Worm (Caenorhabditis elegans) whole organism, midembryonic: ENCODE measurements around the gene aqp-3.

Experiments
- T22C8.4 ChIP-seq: fragments of 200-800 bp; sonication (Bioruptor generic); IDR thresholded peaks from 2 replicates; pipeline ENCODE4 v1.3.6; 2022; ENCODE audit warnings: missing genetic modification characterization, missing compliant biosample characterization
- cog-1 ChIP-seq: sonication (generic microtip); optimal IDR thresholded peaks from 2 replicates; lab custom pipeline; 2016; ENCODE audit warnings: missing genetic modification characterization, missing compliant biosample characterization
- flt-1 ChIP-seq: fragments of 200-800 bp; sonication (Bioruptor generic); IDR thresholded peaks from 2 replicates; pipeline ENCODE4 v1.3.6; 2022; ENCODE audit warnings: missing genetic modification characterization, missing compliant biosample characterization
- klf-2 ChIP-seq: fragments of 200-800 bp; sonication (Bioruptor generic); conservative IDR thresholded peaks from 2 replicates; pipeline ENCODE4 v1.3.6; 2022; ENCODE audit warnings: missing genetic modification reagents, missing genetic modification characterization, missing compliant biosample characterization
- med-1 ChIP-seq: sonication (generic microtip); optimal IDR thresholded peaks from 2 replicates; lab custom pipeline; 2017; ENCODE audit warnings: missing genetic modification characterization, mild to moderate bottlenecking, missing compliant biosample characterization, antibody characterized with exemption, missing genetic modification reagents; ENCODE audit not compliant: insufficient read depth
- ref-1 ChIP-seq: fragments of 200-800 bp; sonication (Bioruptor generic); conservative IDR thresholded peaks from 2 replicates; pipeline ENCODE4 v1.3.6; 2022; ENCODE audit warnings: missing genetic modification reagents, missing genetic modification characterization, missing compliant biosample characterization
- tab-1 ChIP-seq: fragments of 200-800 bp; sonication (Bioruptor generic); IDR thresholded peaks from 2 replicates; pipeline ENCODE4 v1.3.6; 2022; ENCODE audit warnings: missing genetic modification characterization, missing compliant biosample characterization
- ztf-23 ChIP-seq: fragments of 200-800 bp; sonication (Bioruptor generic); IDR thresholded peaks from 2 replicates; pipeline ENCODE4 v1.3.6; 2022; ENCODE audit warnings: missing genetic modification reagents, missing genetic modification characterization, missing compliant biosample characterization
- ztf-29 ChIP-seq: fragments of 200-800 bp; sonication (Bioruptor generic); IDR thresholded peaks from 2 replicates; pipeline ENCODE4 v1.3.6; 2022; ENCODE audit warnings: missing genetic modification reagents, missing genetic modification characterization, missing compliant biosample characterization

Gene aqp-3

ce11 chrIV:10966359-10966758 lies at the start of gene aqp-3, which contains the start of gene Y69E1A.8:
Gene aqp-3, minus strand, starts transcription at chrIV:10966459.
Gene Y69E1A.8, plus strand, starts transcription at chrIV:10966604.
- TF ChIP-seq med-1 (GFP tag; lab: Kevin White, UChicago) (no peak), ztf-23 (GFP tag; lab: Robert Waterston, UW) (no peak)

ce11 chrIV:11015881-11016280 lies 49.6 kb upstream of the aqp-3 start, which contains the start of gene F13H10.3:
Gene F13H10.3, minus strand, starts transcription at chrIV:11015953.
- no peak for TF ChIP-seq ref-1 (GFP tag; lab: Robert Waterston, UW)

ce11 chrIV:11011920-11012319 lies 45.7 kb upstream of the aqp-3 start, which contains the start of gene ndx-9:
Gene ndx-9, minus strand, starts transcription at chrIV:11012020.
- TF ChIP-seq cog-1 (tag; lab: Kevin White, UChicago) (no peak), med-1 (GFP tag; lab: Kevin White, UChicago) (no peak)

- TF ChIP-seq flt-1 (GFP tag; lab: Robert Waterston, UW) (no peak), cog-1 (tag; lab: Kevin White, UChicago) (no peak), ztf-29 (GFP tag; lab: Robert Waterston, UW) (no peak), tab-1 (GFP tag; lab: Robert Waterston, UW) (no peak), T22C8.4 (GFP tag; lab: Robert Waterston, UW) (no peak), ref-1 (GFP tag; lab: Robert Waterston, UW) (no peak), ztf-23 (GFP tag; lab: Robert Waterston, UW) (no peak), klf-2 (GFP tag; lab: Robert Waterston, UW) (no peak), med-1 (GFP tag; lab: Kevin White, UChicago) (no peak)
Measured at ce11 chrIV:11009928-11010327, 43.7 kb upstream of the aqp-3 start.

- TF ChIP-seq ztf-29 (GFP tag; lab: Robert Waterston, UW) (no peak), flt-1 (GFP tag; lab: Robert Waterston, UW) (no peak)
Measured at ce11 chrIV:11008996-11009395, 42.7 kb upstream of the aqp-3 start, which contains the start of gene F13H10.6. Gene F13H10.6, plus strand, starts transcription at chrIV:11009296.

ce11 chrIV:11008255-11008654 lies 42.0 kb upstream of the aqp-3 start:
- TF ChIP-seq tab-1 (GFP tag; lab: Robert Waterston, UW) (no peak), T22C8.4 (GFP tag; lab: Robert Waterston, UW) (no peak), cog-1 (tag; lab: Kevin White, UChicago) (no peak), flt-1 (GFP tag; lab: Robert Waterston, UW) (no peak), klf-2 (GFP tag; lab: Robert Waterston, UW) (no peak), med-1 (GFP tag; lab: Kevin White, UChicago) (no peak), ztf-23 (GFP tag; lab: Robert Waterston, UW) (no peak), ref-1 (GFP tag; lab: Robert Waterston, UW) (no peak), ztf-29 (GFP tag; lab: Robert Waterston, UW) (no peak)

- TF ChIP-seq flt-1 (GFP tag; lab: Robert Waterston, UW) = no peak
- TF ChIP-seq med-1 (GFP tag; lab: Kevin White, UChicago) = no peak
- TF ChIP-seq cog-1 (tag; lab: Kevin White, UChicago) = no peak
- no peak for TF ChIP-seq tab-1 (GFP tag; lab: Robert Waterston, UW)
- TF ChIP-seq ref-1 (GFP tag; lab: Robert Waterston, UW) = no peak
- no peak for TF ChIP-seq ztf-29 (GFP tag; lab: Robert Waterston, UW)
- no peak for TF ChIP-seq klf-2 (GFP tag; lab: Robert Waterston, UW)
- no peak for TF ChIP-seq T22C8.4 (GFP tag; lab: Robert Waterston, UW)
- TF ChIP-seq ztf-23 (GFP tag; lab: Robert Waterston, UW) = no peak
Measured at ce11 chrIV:11006868-11007267, 40.6 kb upstream of the aqp-3 start.

- TF ChIP-seq flt-1 (GFP tag; lab: Robert Waterston, UW) (no peak), med-1 (GFP tag; lab: Kevin White, UChicago) (no peak), klf-2 (GFP tag; lab: Robert Waterston, UW) (no peak), T22C8.4 (GFP tag; lab: Robert Waterston, UW) (no peak)
Measured at ce11 chrIV:11006383-11006782, 40.1 kb upstream of the aqp-3 start.

ce11 chrIV:11004273-11004672 lies 38.0 kb upstream of the aqp-3 start, which contains the start of gene F13H10.1:
Gene F13H10.1, plus strand, starts transcription at chrIV:11004573.
- no peak for TF ChIP-seq med-1 (GFP tag; lab: Kevin White, UChicago)

ce11 chrIV:11001614-11002013 lies 35.4 kb upstream of the aqp-3 start, which contains the start of gene F13H10.9:
Gene F13H10.9, plus strand, starts transcription at chrIV:11001914.
- TF ChIP-seq klf-2 (GFP tag; lab: Robert Waterston, UW) (no peak), ztf-29 (GFP tag; lab: Robert Waterston, UW) (no peak), ref-1 (GFP tag; lab: Robert Waterston, UW) (no peak)

ce11 chrIV:10990699-10991098 lies 24.4 kb upstream of the aqp-3 start, which contains the start of gene F13H10.5:
Gene F13H10.5, plus strand, starts transcription at chrIV:10990999.
- TF ChIP-seq flt-1 (GFP tag; lab: Robert Waterston, UW) (no peak), med-1 (GFP tag; lab: Kevin White, UChicago) (no peak), cog-1 (tag; lab: Kevin White, UChicago) (no peak), tab-1 (GFP tag; lab: Robert Waterston, UW) (no peak), ref-1 (GFP tag; lab: Robert Waterston, UW) (no peak), ztf-23 (GFP tag; lab: Robert Waterston, UW) (no peak), T22C8.4 (GFP tag; lab: Robert Waterston, UW) (no peak)
